Worm (Caenorhabditis elegans): ENCODE data around the gene math-6.

ce11 chrII:1851716-1852115 is 32.8 kb downstream of the math-6 start:
- TF ChIP-seq him-1 (tag; optimal IDR thresholded peaks at IDR 0.05) (no peak), dao-5 (tag; optimal IDR thresholded peaks at IDR 0.05) (no peak), W03F9.2 (tag; optimal IDR thresholded peaks at IDR 0.05) (no peak)

All from whole organism, L4/young adult.